Worm (Caenorhabditis elegans): ENCODE measurements around the gene Y41C4A.7.

- TF ChIP-seq lsy-2 (tag; optimal IDR thresholded peaks at IDR 0.05) = no peak
- TF ChIP-seq nhr-237 (tag; optimal IDR thresholded peaks at IDR 0.05) = no peak
- TF ChIP-seq unc-62 (GFP tag; optimal IDR thresholded peaks at IDR 0.05) = no peak
Observed at ce11 chrIII:11737527-11737926, 38.9 kb downstream of the Y41C4A.7 start, which contains the start of gene sup-1.
